Fruit fly (Drosophila melanogaster): ENCODE measurements around the gene Or65b.

DNA sequence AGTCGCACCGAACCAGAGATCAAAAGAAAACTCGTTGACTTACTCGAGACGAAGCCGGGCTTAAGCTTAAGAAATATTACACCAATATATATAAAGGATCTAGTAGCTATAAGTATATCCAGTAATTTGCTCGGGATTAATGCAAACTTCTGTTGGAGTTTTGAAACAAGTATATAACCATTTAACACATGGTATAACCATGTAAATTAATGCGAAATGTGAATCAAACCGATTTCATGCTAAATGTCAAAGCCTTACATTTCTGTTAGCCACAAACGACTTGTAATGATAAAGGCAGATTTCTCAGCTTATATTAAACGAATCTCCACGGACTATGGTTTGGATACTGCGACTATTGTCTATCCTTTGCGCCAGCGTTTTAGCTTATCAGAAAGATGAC is 24.6 kb downstream of the Or65b start, which contains the start of gene Sfp65A:
- TF ChIP-seq CG17612 (GFP tag; IDR thresholded peaks at IDR 0.05) (no peak), NC2α (GFP tag; optimal IDR thresholded peaks at IDR 0.05) (no peak)
